Worm (Caenorhabditis elegans) whole organism, L1 larva: Measurements from ENCODE around the gene T02B11.9.

Experiments used
- lin-14 ChIP-seq: fragments of 200-800 bp; sonication (Bioruptor generic); optimal IDR thresholded peaks from 2 replicates; lab custom pipeline; 2018; ENCODE audit warnings: mild to moderate bottlenecking, missing genetic modification characterization, moderate library complexity, missing compliant biosample characterization
- nhr-28 ChIP-seq: fragments of 150-350 bp; optimal IDR thresholded peaks from 2 replicates; lab custom pipeline; 2014; ENCODE audit warnings: missing biosample characterization, missing genetic modification characterization
- pqm-1 ChIP-seq: sonication (generic microtip); optimal IDR thresholded peaks from 3 replicates; lab custom pipeline; 2017; ENCODE audit warnings: missing biosample characterization, missing genetic modification characterization

ce11 chrV:852184-852583, 23.9 kb upstream of the T02B11.9 start, which contains the start of gene K09C6.3:
- TF ChIP-seq nhr-28 = no peak
- no peak for TF ChIP-seq pqm-1 (tag; lab: Kevin White, UChicago)
- no peak for TF ChIP-seq lin-14
